Worm (Caenorhabditis elegans) whole organism, young adult: ENCODE data around the gene comt-5.

Experiments
- B0019.2 ChIP-seq: fragments of 200-800 bp; sonication (Bioruptor generic); conservative IDR thresholded peaks from 2 replicates; pipeline ENCODE4 v1.3.6; 2022; ENCODE audit warnings: missing genetic modification reagents, missing genetic modification characterization, missing compliant biosample characterization
- B0035.1 ChIP-seq: sonication (generic microtip); optimal IDR thresholded peaks from 2 replicates; lab custom pipeline; 2016; ENCODE audit warnings: missing genetic modification characterization, mild to moderate bottlenecking, missing compliant biosample characterization, missing genotype, missing genetic modification reagents
- B0261.1 ChIP-seq: sonication (generic microtip); optimal IDR thresholded peaks from 2 replicates; lab custom pipeline; 2016; ENCODE audit warnings: mild to moderate bottlenecking, missing genetic modification characterization, moderate library complexity, missing compliant biosample characterization
- C06A6.2 ChIP-seq: fragments of 200-800 bp; sonication (Bioruptor generic); conservative IDR thresholded peaks from 2 replicates; pipeline ENCODE4 v1.3.6; 2022; ENCODE audit warnings: missing genetic modification characterization, missing compliant biosample characterization
- F10E7.11 ChIP-seq: sonication (generic microtip); optimal IDR thresholded peaks from 2 replicates; lab custom pipeline; 2017; ENCODE audit warnings: mild to moderate bottlenecking, missing genetic modification characterization, moderate library complexity, missing compliant biosample characterization
- F37B4.10 ChIP-seq: fragments of 200-800 bp; sonication (Bioruptor generic); IDR thresholded peaks from 2 replicates; pipeline ENCODE4 v1.3.6; 2022; ENCODE audit warnings: missing genetic modification characterization, missing compliant biosample characterization
- F39B2.1 ChIP-seq: fragments of 200-800 bp; sonication (Bioruptor generic); IDR thresholded peaks from 2 replicates; pipeline ENCODE4 v1.3.6; 2022; ENCODE audit warnings: missing genetic modification reagents, missing genetic modification characterization, missing compliant biosample characterization
- F52B5.7 ChIP-seq: sonication (generic microtip); optimal IDR thresholded peaks from 2 replicates; lab custom pipeline; 2016; ENCODE audit warnings: mild to moderate bottlenecking, missing genetic modification characterization, missing compliant biosample characterization
- F57A8.1 ChIP-seq: fragments of 200-800 bp; sonication (Bioruptor generic); optimal IDR thresholded peaks from 2 replicates; lab custom pipeline; 2018; ENCODE audit warnings: mild to moderate bottlenecking, missing genetic modification characterization, moderate library complexity, missing compliant biosample characterization
- F57C9.4 ChIP-seq: sonication (generic microtip); optimal IDR thresholded peaks from 2 replicates; lab custom pipeline; 2017; ENCODE audit warnings: mild to moderate bottlenecking, missing genetic modification characterization, missing compliant biosample characterization
- K11D2.4 ChIP-seq: fragments of 200-800 bp; sonication (Bioruptor generic); IDR thresholded peaks from 2 replicates; pipeline ENCODE4 v1.3.6; 2022; ENCODE audit warnings: missing genetic modification reagents, missing genetic modification characterization, missing compliant biosample characterization
- K12H6.12 ChIP-seq: fragments of 200-800 bp; sonication (Bioruptor generic); optimal IDR thresholded peaks from 2 replicates; lab custom pipeline; 2018; ENCODE audit warnings: mild to moderate bottlenecking, missing genetic modification characterization, missing compliant biosample characterization
- Y53G8AR.9 ChIP-seq: fragments of 200-800 bp; sonication (Bioruptor generic); conservative IDR thresholded peaks from 2 replicates; pipeline ENCODE4 v1.3.6; 2022; ENCODE audit warnings: missing genetic modification reagents, missing genetic modification characterization, missing compliant biosample characterization
- Y79H2A.3 ChIP-seq: fragments of 200-800 bp; sonication (Bioruptor generic); conservative IDR thresholded peaks from 2 replicates; pipeline ENCODE4 v1.3.6; 2022; ENCODE audit warnings: missing genetic modification reagents, missing genetic modification characterization, missing compliant biosample characterization
- Y95B8A.8 ChIP-seq: fragments of 200-800 bp; sonication (Bioruptor generic); IDR thresholded peaks from 2 replicates; pipeline ENCODE4 v1.3.6; 2022; ENCODE audit warnings: missing genetic modification reagents, missing genetic modification characterization, missing compliant biosample characterization
- aptf-2 ChIP-seq: fragments of 200-800 bp; sonication (Bioruptor generic); conservative IDR thresholded peaks from 2 replicates; pipeline ENCODE4 v1.3.6; 2022; ENCODE audit warnings: missing genetic modification reagents, missing genetic modification characterization, missing compliant biosample characterization
- attf-6 ChIP-seq: fragments of 200-800 bp; sonication (Bioruptor generic); IDR thresholded peaks from 2 replicates; pipeline ENCODE4 v1.3.6; 2022; ENCODE audit warnings: missing genetic modification reagents, missing genetic modification characterization, missing compliant biosample characterization
- cebp-2 ChIP-seq: fragments of 200-800 bp; sonication (Bioruptor generic); IDR thresholded peaks from 2 replicates; pipeline ENCODE4 v1.3.6; 2022; ENCODE audit warnings: missing genetic modification characterization, missing compliant biosample characterization
- ceh-27 ChIP-seq: fragments of 200-800 bp; sonication (Bioruptor generic); optimal IDR thresholded peaks from 2 replicates; lab custom pipeline; 2018; ENCODE audit warnings: mild to moderate bottlenecking, missing genetic modification characterization, moderate library complexity, missing compliant biosample characterization
- ceh-40 ChIP-seq: fragments of 200-800 bp; sonication (Bioruptor generic); IDR thresholded peaks from 2 replicates; pipeline ENCODE4 v1.3.6; 2022; ENCODE audit warnings: missing genetic modification characterization, missing compliant biosample characterization
- ceh-58 ChIP-seq: fragments of 200-800 bp; sonication (Bioruptor generic); IDR thresholded peaks from 2 replicates; pipeline ENCODE4 v1.3.6; 2022; ENCODE audit warnings: missing genetic modification characterization, missing compliant biosample characterization
- ceh-79 ChIP-seq: sonication (generic microtip); optimal IDR thresholded peaks from 2 replicates; lab custom pipeline; 2017; ENCODE audit warnings: mild to moderate bottlenecking, missing genetic modification characterization, missing compliant biosample characterization
- dox-1 ChIP-seq: fragments of 200-800 bp; sonication (Bioruptor generic); IDR thresholded peaks from 2 replicates; pipeline ENCODE4 v1.3.6; 2022; ENCODE audit warnings: missing genetic modification reagents, missing genetic modification characterization, missing compliant biosample characterization
- egl-44 ChIP-seq: fragments of 200-800 bp; sonication (Bioruptor generic); IDR thresholded peaks from 2 replicates; pipeline ENCODE4 v1.3.6; 2022; ENCODE audit warnings: missing genetic modification reagents, missing genetic modification characterization, missing compliant biosample characterization
- egrh-3 ChIP-seq: fragments of 200-800 bp; sonication (Bioruptor generic); IDR thresholded peaks from 2 replicates; pipeline ENCODE4 v1.3.6; 2022; ENCODE audit warnings: missing genetic modification reagents, missing genetic modification characterization, missing compliant biosample characterization
- him-1 ChIP-seq: sonication (generic microtip); optimal IDR thresholded peaks from 2 replicates; lab custom pipeline; 2016; ENCODE audit warnings: missing genotype, missing genetic modification reagents, missing genetic modification characterization, missing compliant biosample characterization
- hlh-26 ChIP-seq: fragments of 200-800 bp; sonication (Bioruptor generic); conservative IDR thresholded peaks from 2 replicates; pipeline ENCODE4 v1.3.6; 2022; ENCODE audit warnings: missing genetic modification reagents, missing genetic modification characterization, missing compliant biosample characterization
- hmg-1.2 ChIP-seq: fragments of 200-800 bp; sonication (Bioruptor generic); IDR thresholded peaks from 2 replicates; pipeline ENCODE4 v1.3.6; 2022; ENCODE audit warnings: missing genetic modification reagents, missing genetic modification characterization, missing compliant biosample characterization
- hmg-20 ChIP-seq: fragments of 200-800 bp; sonication (Bioruptor generic); IDR thresholded peaks from 2 replicates; pipeline ENCODE4 v1.3.6; 2022; ENCODE audit warnings: missing genetic modification reagents, missing genetic modification characterization, missing compliant biosample characterization
- lin-35 ChIP-seq, 3 experiments: fragments of 150-350 bp in 2 of 3; sonication (generic microtip) in 1 of 3; optimal IDR thresholded peaks; 2 replicates each; lab custom pipeline; 2014 to 2018; ENCODE audit warnings: missing biosample characterization in 3 of 3, missing genetic modification characterization in 3 of 3, missing genetic modification reagents in 3 of 3
- lir-1 ChIP-seq: fragments of 200-800 bp; sonication (Bioruptor generic); conservative IDR thresholded peaks from 2 replicates; pipeline ENCODE4 v1.3.6; 2022; ENCODE audit warnings: missing genetic modification reagents, missing genetic modification characterization, missing compliant biosample characterization
- lsy-27 ChIP-seq: sonication (generic microtip); optimal IDR thresholded peaks from 2 replicates; lab custom pipeline; 2017; ENCODE audit warnings: missing genetic modification characterization, mild to moderate bottlenecking, missing compliant biosample characterization, antibody characterized with exemption, missing genotype, borderline replicate concordance; ENCODE audit not compliant: insufficient read depth
- madf-10 ChIP-seq: sonication (generic microtip); optimal IDR thresholded peaks from 2 replicates; lab custom pipeline; 2016; ENCODE audit warnings: mild to moderate bottlenecking, missing genetic modification characterization, missing compliant biosample characterization
- madf-8 ChIP-seq: fragments of 200-800 bp; sonication (Bioruptor generic); conservative IDR thresholded peaks from 2 replicates; pipeline ENCODE4 v1.3.6; 2022; ENCODE audit warnings: missing genetic modification reagents, missing genetic modification characterization, missing compliant biosample characterization
- nfya-2 ChIP-seq: fragments of 200-800 bp; sonication (Bioruptor generic); IDR thresholded peaks from 2 replicates; pipeline ENCODE4 v1.3.6; 2022; ENCODE audit warnings: missing genetic modification reagents, missing genetic modification characterization, missing compliant biosample characterization
- nhr-120 ChIP-seq: fragments of 200-800 bp; sonication (Bioruptor generic); IDR thresholded peaks from 2 replicates; pipeline ENCODE4 v1.3.6; 2022; ENCODE audit warnings: missing genetic modification characterization, missing compliant biosample characterization
- nhr-90 ChIP-seq: sonication (generic microtip); optimal IDR thresholded peaks from 2 replicates; lab custom pipeline; 2016; ENCODE audit warnings: missing genotype, mild to moderate bottlenecking, missing genetic modification characterization, missing compliant biosample characterization
- pbrm-1 ChIP-seq: fragments of 200-800 bp; sonication (Bioruptor generic); IDR thresholded peaks from 2 replicates; pipeline ENCODE4 v1.3.6; 2022; ENCODE audit warnings: missing genetic modification reagents, missing genetic modification characterization, missing compliant biosample characterization
- rec-8 ChIP-seq, 2 experiments: sonication (generic microtip); optimal IDR thresholded peaks; 2 replicates each; lab custom pipeline; 2016; ENCODE audit warnings: mild to moderate bottlenecking in 2 of 2, missing genetic modification characterization in 2 of 2, missing genetic modification reagents in 2 of 2, missing genotype in 2 of 2, missing biosample characterization in 1 of 2, missing compliant biosample characterization in 1 of 2, moderate library complexity in 1 of 2
- repo-1 ChIP-seq: sonication (generic microtip); optimal IDR thresholded peaks from 2 replicates; lab custom pipeline; 2017; ENCODE audit warnings: mild to moderate bottlenecking, missing genetic modification characterization, missing compliant biosample characterization
- snpc-1.3 ChIP-seq: sonication (generic microtip); optimal IDR thresholded peaks from 2 replicates; lab custom pipeline; 2017; ENCODE audit warnings: missing genetic modification characterization, mild to moderate bottlenecking, missing compliant biosample characterization, antibody characterized with exemption, moderate library complexity, missing genotype, missing genetic modification reagents; ENCODE audit not compliant: insufficient read depth
- snpc-4 ChIP-seq, 5 experiments: fragments of 150-350 bp in 1 of 5; sonication (generic microtip) in 4 of 5; optimal IDR thresholded peaks; 2 replicates each; lab custom pipeline; 2014 to 2018; ENCODE audit warnings: missing genetic modification characterization in 5 of 5, missing biosample characterization in 3 of 5, antibody characterized with exemption in 2 of 5, mild to moderate bottlenecking in 2 of 5, missing compliant biosample characterization in 2 of 5, missing genotype in 2 of 5, moderate library complexity in 2 of 5, missing genetic modification reagents in 1 of 5
- unc-130 ChIP-seq: sonication (generic microtip); optimal IDR thresholded peaks from 2 replicates; lab custom pipeline; 2016; ENCODE audit warnings: missing genetic modification reagents, missing genetic modification characterization, missing compliant biosample characterization
- zfh-2 ChIP-seq: fragments of 200-800 bp; sonication (Bioruptor generic); conservative IDR thresholded peaks from 2 replicates; pipeline ENCODE4 v1.3.6; 2022; ENCODE audit warnings: missing genetic modification reagents, missing genetic modification characterization, missing compliant biosample characterization
- zim-3 ChIP-seq: sonication (generic microtip); optimal IDR thresholded peaks from 2 replicates; lab custom pipeline; 2017; ENCODE audit warnings: mild to moderate bottlenecking, missing genetic modification characterization, moderate library complexity, missing compliant biosample characterization
- ztf-18 ChIP-seq: sonication (generic microtip); optimal IDR thresholded peaks from 2 replicates; lab custom pipeline; 2016; ENCODE audit warnings: missing genotype, mild to moderate bottlenecking, missing genetic modification characterization, missing compliant biosample characterization
- ztf-3 ChIP-seq: fragments of 200-800 bp; sonication (Bioruptor generic); optimal IDR thresholded peaks from 2 replicates; lab custom pipeline; 2018; ENCODE audit warnings: mild to moderate bottlenecking, missing genetic modification characterization, missing compliant biosample characterization
- ztf-6 ChIP-seq: fragments of 200-800 bp; sonication (Bioruptor generic); IDR thresholded peaks from 2 replicates; pipeline ENCODE4 v1.3.6; 2022; ENCODE audit warnings: missing genetic modification reagents, missing genetic modification characterization, missing compliant biosample characterization

Gene comt-5

ce11 chrV:2067985-2068499, 14.6 kb upstream of the comt-5 start, which contains the start of gene lbp-9 (continued):
- TF ChIP-seq F52B5.7 (no peak), nhr-120 (GFP tag; lab: Robert Waterston, UW) (no peak), aptf-2 (GFP tag; lab: Robert Waterston, UW) (no peak), F57C9.4 (tag; lab: Kevin White, UChicago) (no peak), lin-35 (GFP tag; optimal IDR thresholded peaks at IDR 0.05; lab: Kevin White, UChicago) (no peak), madf-8 (GFP tag; lab: Robert Waterston, UW) (no peak), pbrm-1 (GFP tag; lab: Robert Waterston, UW) (0 out of 2 replicates have a peak, but pooled peaks have one; percentile 67), B0019.2 (GFP tag; lab: Robert Waterston, UW) (no peak), cebp-2 (GFP tag; lab: Robert Waterston, UW) (no peak), F57A8.1 (GFP tag; lab: Kevin White, UChicago) (no peak), ztf-3 (no peak), Y79H2A.3 (GFP tag; lab: Robert Waterston, UW) (peak; percentile 71; the same call in 1 of the 2 replicates), lsy-27 (tag; lab: Kevin White, UChicago) (no peak), hmg-20 (GFP tag; lab: Robert Waterston, UW) (no peak), F39B2.1 (GFP tag; lab: Robert Waterston, UW) (no peak), K12H6.12 (peak; percentile 61), him-1 (tag; lab: Kevin White, UChicago) (no peak), hmg-1.2 (GFP tag; lab: Robert Waterston, UW) (peak; percentile 76; the same call in 1 of the 2 replicates), ztf-6 (GFP tag; lab: Robert Waterston, UW) (no peak), B0261.1 (no peak), Y53G8AR.9 (GFP tag; lab: Robert Waterston, UW) (no peak), dox-1 (GFP tag; lab: Robert Waterston, UW) (peak; percentile 67; the same call in 1 of the 2 replicates), egl-44 (GFP tag; lab: Robert Waterston, UW) (peak; percentile 43; the same call in 1 of the 2 replicates), F10E7.11 (tag; lab: Kevin White, UChicago) (no peak), ceh-27 (GFP tag; lab: Kevin White, UChicago) (no peak), hlh-26 (no peak), attf-6 (no peak), zim-3 (tag; lab: Kevin White, UChicago) (peak; percentile 33), ztf-18 (tag; lab: Kevin White, UChicago) (peak; percentile 44), C06A6.2 (GFP tag; lab: Robert Waterston, UW) (0 out of 2 replicates have a peak, but pooled peaks have one; percentile 34), snpc-1.3 (tag; lab: Kevin White, UChicago) (no peak), zfh-2 (GFP tag; lab: Robert Waterston, UW) (peak; percentile 94), K11D2.4 (0 out of 2 replicates have a peak, but pooled peaks have one; percentile 61)

ce11 chrV:2067419-2067818, 14.0 kb upstream of the comt-5 start:
- TF ChIP-seq nfya-2 (GFP tag; lab: Robert Waterston, UW): no peak
- no peak for TF ChIP-seq repo-1
- TF ChIP-seq F37B4.10 (GFP tag; lab: Robert Waterston, UW): no peak
- no peak for TF ChIP-seq rec-8 (tag; optimal IDR thresholded peaks at IDR 0.05; lab: Kevin White, UChicago)
- peak; percentile 4 for TF ChIP-seq snpc-4 (GFP tag; optimal IDR thresholded peaks at IDR 0.05; lab: Kevin White, UChicago)
- TF ChIP-seq snpc-4 (tag; optimal IDR thresholded peaks at IDR 0.05; lab: Kevin White, UChicago): no peak
- TF ChIP-seq nhr-90 (tag; lab: Kevin White, UChicago): no peak
- no peak for TF ChIP-seq B0035.1 (tag; lab: Kevin White, UChicago)
- no peak for TF ChIP-seq unc-130
- TF ChIP-seq Y95B8A.8 (GFP tag; lab: Robert Waterston, UW): no peak
- no peak for TF ChIP-seq egrh-3 (GFP tag; lab: Robert Waterston, UW)
- no peak for TF ChIP-seq ceh-40 (GFP tag; lab: Robert Waterston, UW)
- TF ChIP-seq ceh-58 (GFP tag; lab: Robert Waterston, UW): no peak
- TF ChIP-seq madf-10: no peak
- no peak for TF ChIP-seq ceh-79 (tag; lab: Kevin White, UChicago)
- TF ChIP-seq lir-1 (GFP tag; lab: Robert Waterston, UW): no peak
